Worm (Caenorhabditis elegans): ENCODE measurements around the gene C05D10.4.
"Not testable (repeated sequence)": the region's sequence is repeated elsewhere in the genome, so short reads cannot be mapped to it uniquely, and the experiment has no call there.

The C05D10.4 gene

DNA sequence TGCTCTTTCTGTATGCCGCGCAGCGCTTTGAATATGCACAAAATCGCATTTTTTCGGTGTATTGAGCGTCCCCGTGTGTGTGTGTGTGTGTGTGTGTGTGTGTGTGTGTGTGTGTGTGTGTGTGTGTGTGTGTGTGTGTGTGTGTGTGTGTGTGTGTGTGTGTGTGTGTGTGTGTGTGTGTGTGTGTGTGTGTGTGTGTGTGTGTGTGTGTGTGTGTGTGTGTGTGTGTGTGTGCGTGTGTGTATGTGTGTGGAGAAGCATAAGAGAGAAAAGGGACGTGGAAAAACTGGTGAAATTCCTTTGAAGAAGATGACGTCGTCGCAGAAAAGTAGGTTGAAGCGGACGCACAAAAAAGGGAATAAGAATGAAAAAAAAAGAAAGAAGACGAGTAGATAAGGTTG lies 30.7 kb upstream of the C05D10.4 start:
- not testable (repeated sequence) for TF ChIP-seq snpc-4 (GFP tag; optimal IDR thresholded peaks at IDR 0.05); cebp-1 (GFP tag; IDR thresholded peaks at IDR 0.05)
- TF ChIP-seq snpc-4 (tag; optimal IDR thresholded peaks at IDR 0.05): peak in 2 of 4 experiments; percentile 39 to 52
- peak; percentile 90 for TF ChIP-seq chd-7 (tag; optimal IDR thresholded peaks at IDR 0.05)
- TF ChIP-seq ztf-3 (GFP tag; optimal IDR thresholded peaks at IDR 0.05): peak; percentile 100
- TF ChIP-seq repo-1 (tag; optimal IDR thresholded peaks at IDR 0.05): peak; percentile 80
- TF ChIP-seq lir-1 (GFP tag; conservative IDR thresholded peaks at IDR 0.05): peak; percentile 83
- TF ChIP-seq ztf-22 (GFP tag; optimal IDR thresholded peaks at IDR 0.05): peak; percentile 71
- peak; percentile 50 for TF ChIP-seq tbp1 (GFP tag; optimal IDR thresholded peaks at IDR 0.05)
- peak; percentile 71 for TF ChIP-seq atf-7 (tag; optimal IDR thresholded peaks at IDR 0.05)
- TF ChIP-seq K12H6.12 (tag; optimal IDR thresholded peaks at IDR 0.05): peak; percentile 95
- TF ChIP-seq ceh-27 (GFP tag; optimal IDR thresholded peaks at IDR 0.05): peak; percentile 97
- peak; percentile 60 for TF ChIP-seq dox-1 (GFP tag; IDR thresholded peaks at IDR 0.05)
- peak; percentile 67 for TF ChIP-seq ztf-26 (tag; optimal IDR thresholded peaks at IDR 0.05)
- TF ChIP-seq gei-17 (GFP tag; optimal IDR thresholded peaks at IDR 0.05): peak; percentile 30
- TF ChIP-seq Y95B8A.8 (GFP tag; IDR thresholded peaks at IDR 0.05): 0 out of 2 replicates have a peak, but pooled peaks have one; percentile 35
- TF ChIP-seq pbrm-1 (GFP tag; IDR thresholded peaks at IDR 0.05): peak; percentile 21; the same call in 1 of the 2 replicates
- TF ChIP-seq lin-40 (tag; optimal IDR thresholded peaks at IDR 0.05): peak; percentile 54
- TF ChIP-seq tlf-1 (GFP tag; optimal IDR thresholded peaks at IDR 0.05): peak; percentile 59
- peak in 1 of 3 experiments; percentile 6 for TF ChIP-seq lin-35 (GFP tag; optimal IDR thresholded peaks at IDR 0.05)
- TF ChIP-seq lsl-1 (GFP tag; optimal IDR thresholded peaks at IDR 0.05): peak; percentile 44
- TF ChIP-seq B0336.3 (GFP tag; IDR thresholded peaks at IDR 0.05): peak; percentile 77
- peak; percentile 67 for TF ChIP-seq lin-54 (GFP tag; optimal IDR thresholded peaks at IDR 0.05)
- peak; percentile 78 for TF ChIP-seq egrh-3 (GFP tag; IDR thresholded peaks at IDR 0.05)
- peak; percentile 66; the same call in 1 of the 2 replicates for TF ChIP-seq nfyb-1 (GFP tag; IDR thresholded peaks at IDR 0.05)
- TF ChIP-seq somi-1 (GFP tag; optimal IDR thresholded peaks at IDR 0.05): peak; percentile 74
- peak; percentile 46 for TF ChIP-seq mcd-1 (GFP tag; IDR thresholded peaks at IDR 0.05)
- TF ChIP-seq attf-5 (GFP tag; optimal IDR thresholded peaks at IDR 0.05): peak; percentile 68
- peak; percentile 69 for TF ChIP-seq hmg-1.2 (GFP tag; IDR thresholded peaks at IDR 0.05)
- peak; percentile 77 for TF ChIP-seq F52B5.7 (tag; optimal IDR thresholded peaks at IDR 0.05)
- TF ChIP-seq ztf-18 (tag; optimal IDR thresholded peaks at IDR 0.05): peak; percentile 21
- peak; percentile 86 for TF ChIP-seq cebp-1 (tag; optimal IDR thresholded peaks at IDR 0.05)
- peak; percentile 74 for TF ChIP-seq zfh-2 (GFP tag; conservative IDR thresholded peaks at IDR 0.05)
- TF ChIP-seq athp-1 (tag; optimal IDR thresholded peaks at IDR 0.05): peak; percentile 45

DNA sequence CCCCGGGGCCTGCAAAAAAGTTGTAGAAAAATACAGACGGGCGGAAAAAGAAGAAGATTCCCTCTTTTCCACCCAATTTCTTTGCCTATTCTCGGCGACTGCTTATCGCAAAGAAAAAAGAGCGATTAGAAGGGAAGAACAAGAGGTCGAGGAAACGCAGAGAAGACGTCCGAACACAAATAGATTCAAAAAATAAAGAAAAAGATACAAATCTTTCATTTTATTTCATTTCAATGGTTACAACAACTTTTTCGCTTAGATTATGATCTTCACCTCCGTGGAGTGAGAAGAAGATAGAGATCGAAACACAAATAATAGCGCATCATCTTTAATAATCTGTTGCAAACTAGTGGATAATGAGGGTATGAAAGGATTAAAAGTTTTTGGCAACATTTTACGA lies 29.4 kb upstream of the C05D10.4 start:
- TF ChIP-seq mel-28 (tag; optimal IDR thresholded peaks at IDR 0.05; ENCODE audit: borderline replicate concordance): no peak
- TF ChIP-seq nhr-80 (tag; optimal IDR thresholded peaks at IDR 0.05): peak; percentile 15
- no peak for TF ChIP-seq Y56A3A.18 (GFP tag; IDR thresholded peaks at IDR 0.05)
- peak; percentile 49; the same call in 1 of the 2 replicates for TF ChIP-seq B0336.3 (GFP tag; IDR thresholded peaks at IDR 0.05)

DNA sequence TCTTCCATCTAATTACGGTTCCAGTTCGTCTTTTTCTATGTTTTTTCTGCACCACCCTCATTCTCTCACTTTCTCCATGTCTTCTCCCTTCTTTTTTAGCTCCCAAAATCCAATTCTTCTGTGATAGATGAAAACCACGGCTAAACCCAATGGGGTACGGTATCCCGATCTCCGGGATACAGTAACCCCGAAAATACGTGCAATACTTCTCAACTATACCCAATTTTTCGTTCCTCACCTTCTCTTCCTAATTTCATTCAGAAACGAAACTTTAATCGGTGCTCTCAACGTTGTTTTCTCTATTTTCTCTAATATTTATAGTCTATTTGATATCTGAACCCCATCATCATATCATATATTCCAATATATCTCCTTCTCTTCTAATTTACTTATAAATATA lies 21.0 kb upstream of the C05D10.4 start:
- TF ChIP-seq F52B5.7 (tag; optimal IDR thresholded peaks at IDR 0.05): peak; percentile 40
- TF ChIP-seq Y95B8A.8 (GFP tag; IDR thresholded peaks at IDR 0.05): no peak
- TF ChIP-seq lin-35 (GFP tag; optimal IDR thresholded peaks at IDR 0.05): peak in 1 of 3 experiments; percentile 62
- TF ChIP-seq atf-7 (tag; optimal IDR thresholded peaks at IDR 0.05): no peak
- TF ChIP-seq snpc-3.4 (tag; optimal IDR thresholded peaks at IDR 0.05): no peak
- TF ChIP-seq unc-130 (GFP tag; optimal IDR thresholded peaks at IDR 0.05): no peak
- no peak for TF ChIP-seq nhr-90 (tag; optimal IDR thresholded peaks at IDR 0.05)
- peak; percentile 50 for TF ChIP-seq athp-1 (tag; optimal IDR thresholded peaks at IDR 0.05)
- 0 out of 2 replicates have a peak, but pooled peaks have one; percentile 4 for TF ChIP-seq dox-1 (GFP tag; IDR thresholded peaks at IDR 0.05)
- peak; percentile 14 for TF ChIP-seq tbp1 (GFP tag; optimal IDR thresholded peaks at IDR 0.05)
- no peak for TF ChIP-seq C06A6.2 (GFP tag; conservative IDR thresholded peaks at IDR 0.05)
- TF ChIP-seq ceh-100 (GFP tag; IDR thresholded peaks at IDR 0.05): 0 out of 2 replicates have a peak, but pooled peaks have one; percentile 11
- TF ChIP-seq rcor-1 (GFP tag; IDR thresholded peaks at IDR 0.05): no peak
- TF ChIP-seq aptf-3 (GFP tag; IDR thresholded peaks at IDR 0.05): peak; percentile 64; the same call in 1 of the 2 replicates
- TF ChIP-seq pbrm-1 (GFP tag; IDR thresholded peaks at IDR 0.05): 0 out of 2 replicates have a peak, but pooled peaks have one; percentile 11
- TF ChIP-seq madf-6 (GFP tag; IDR thresholded peaks at IDR 0.05): peak; percentile 33; the same call in 1 of the 2 replicates
- no peak for TF ChIP-seq Y67H2A.10 (GFP tag; conservative IDR thresholded peaks at IDR 0.05)
